Worm (Caenorhabditis elegans) whole organism, early embryonic: ENCODE measurements around the gene rict-1.

ENCODE experiments used
- B0310.2 ChIP-seq: sonication (generic microtip); optimal IDR thresholded peaks from 2 replicates; lab custom pipeline; 2016; ENCODE audit warnings: mild to moderate bottlenecking, missing genetic modification characterization, missing compliant biosample characterization
- ceh-36 ChIP-seq: sonication (generic microtip); optimal IDR thresholded peaks from 2 replicates; lab custom pipeline; 2016; ENCODE audit warnings: missing genetic modification characterization, inconsistent platforms, missing compliant biosample characterization
- scrt-1 ChIP-seq: fragments of 200-800 bp; sonication (Bioruptor generic); IDR thresholded peaks from 2 replicates; pipeline ENCODE4 v1.3.6; 2022; ENCODE audit warnings: missing genetic modification characterization, missing compliant biosample characterization
- tbx-11 ChIP-seq: fragments of 200-800 bp; sonication (Bioruptor generic); IDR thresholded peaks from 2 replicates; pipeline ENCODE4 v1.3.6; 2022; ENCODE audit warnings: missing genetic modification characterization, missing compliant biosample characterization

- TF ChIP-seq ceh-36 (tag; lab: Kevin White, UChicago) (no peak), tbx-11 (no peak), scrt-1 (GFP tag; lab: Robert Waterston, UW) (no peak), B0310.2 (tag; lab: Kevin White, UChicago) (no peak)
Measured at ce11 chrII:13065251-13065650, 51.4 kb downstream of the rict-1 start.
